Fruit fly (Drosophila melanogaster) whole organism, embryonic: ENCODE results near the gene brm.

ENCODE experiments used
- CG10321 ChIP-seq: fragments of 200-800 bp; sonication (Bioruptor generic); IDR thresholded peaks from 2 replicates; pipeline ENCODE4 v1.3.6; 2022; ENCODE audit warnings: missing biosample characterization, missing genetic modification characterization
- CG33557 ChIP-seq: fragments of 200-800 bp; sonication (Bioruptor generic); optimal IDR thresholded peaks from 2 replicates; lab custom pipeline; 2019; ENCODE audit warnings: missing biosample characterization, mild to moderate bottlenecking, missing genetic modification characterization, moderate library complexity
- CG8388 ChIP-seq: fragments of 200-800 bp; sonication (Bioruptor generic); optimal IDR thresholded peaks from 2 replicates; lab custom pipeline; 2019; ENCODE audit warnings: missing biosample characterization, mild to moderate bottlenecking, missing genetic modification characterization, moderate library complexity
- Meics ChIP-seq: fragments of 200-800 bp; sonication (Bioruptor generic); optimal IDR thresholded peaks from 2 replicates; lab custom pipeline; 2017; ENCODE audit warnings: missing biosample characterization, mild to moderate bottlenecking, missing genetic modification characterization
- dmrt11E ChIP-seq: fragments of 200-800 bp; sonication (Bioruptor generic); optimal IDR thresholded peaks from 3 replicates; lab custom pipeline; 2018; ENCODE audit warnings: missing biosample characterization, mild to moderate bottlenecking, missing genetic modification characterization, moderate library complexity
- gt ChIP-seq: fragments of 200-800 bp; sonication (Bioruptor generic); IDR thresholded peaks from 2 replicates; pipeline ENCODE4 v1.3.6; 2022; ENCODE audit warnings: missing biosample characterization, missing genetic modification characterization
- wek ChIP-seq: fragments of 200-800 bp; sonication (Bioruptor generic); optimal IDR thresholded peaks from 3 replicates; lab custom pipeline; 2018; ENCODE audit warnings: missing biosample characterization, mild to moderate bottlenecking, missing genetic modification characterization, moderate library complexity

DNA sequence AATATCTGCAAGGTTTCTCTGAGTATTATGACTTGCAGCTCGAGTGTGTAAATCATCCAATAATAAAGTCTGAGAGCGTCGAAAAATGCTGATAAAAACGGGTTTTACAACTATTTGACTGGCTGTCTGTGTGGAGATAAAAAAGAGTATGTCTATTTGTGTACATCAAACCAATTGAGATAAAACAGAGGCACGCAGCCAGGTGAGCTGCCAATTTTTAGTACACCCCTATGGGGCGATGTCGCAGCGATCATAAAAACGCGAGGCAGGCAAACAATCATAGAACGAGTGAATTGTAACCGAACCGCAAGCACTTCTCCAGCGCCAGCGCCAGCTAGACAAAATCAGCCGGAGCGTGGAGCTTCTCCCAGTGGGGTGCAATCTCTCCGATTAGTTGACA is 2.8 kb downstream of the brm start, which contains the start of gene CG17027:
- TF ChIP-seq CG10321, result no peak
- no peak for TF ChIP-seq gt (GFP tag; lab: Robert Waterston, UW)
- TF ChIP-seq Meics (GFP tag; lab: Kevin White, UChicago), result no peak
- no peak for TF ChIP-seq wek (GFP tag; lab: Kevin White, UChicago)
- no peak for TF ChIP-seq CG33557 (GFP tag; lab: Kevin White, UChicago)
- no peak for TF ChIP-seq dmrt11E (tag; lab: Kevin White, UChicago)
- no peak for TF ChIP-seq CG8388
